Worm (Caenorhabditis elegans) whole organism, young adult: Measurements from ENCODE around the gene srbc-57.

ENCODE experiments used
- B0035.1 ChIP-seq: sonication (generic microtip); optimal IDR thresholded peaks from 2 replicates; lab custom pipeline; 2016; ENCODE audit warnings: missing genetic modification characterization, mild to moderate bottlenecking, missing compliant biosample characterization, missing genotype, missing genetic modification reagents
- B0336.3 ChIP-seq: fragments of 200-800 bp; sonication (Bioruptor generic); IDR thresholded peaks from 2 replicates; pipeline ENCODE4 v1.3.6; 2022; ENCODE audit warnings: missing genetic modification characterization, missing compliant biosample characterization
- C06A6.2 ChIP-seq: fragments of 200-800 bp; sonication (Bioruptor generic); conservative IDR thresholded peaks from 2 replicates; pipeline ENCODE4 v1.3.6; 2022; ENCODE audit warnings: missing genetic modification characterization, missing compliant biosample characterization
- F52B5.7 ChIP-seq: sonication (generic microtip); optimal IDR thresholded peaks from 2 replicates; lab custom pipeline; 2016; ENCODE audit warnings: mild to moderate bottlenecking, missing genetic modification characterization, missing compliant biosample characterization
- K11D2.4 ChIP-seq: fragments of 200-800 bp; sonication (Bioruptor generic); IDR thresholded peaks from 2 replicates; pipeline ENCODE4 v1.3.6; 2022; ENCODE audit warnings: missing genetic modification reagents, missing genetic modification characterization, missing compliant biosample characterization
- Y53F4B.3 ChIP-seq: fragments of 200-800 bp; sonication (Bioruptor generic); IDR thresholded peaks from 2 replicates; pipeline ENCODE4 v1.3.6; 2022; ENCODE audit warnings: missing genetic modification reagents, missing genetic modification characterization, missing compliant biosample characterization
- Y56A3A.18 ChIP-seq: fragments of 200-800 bp; sonication (Bioruptor generic); IDR thresholded peaks from 2 replicates; pipeline ENCODE4 v1.3.6; 2022; ENCODE audit warnings: missing genetic modification reagents, missing genetic modification characterization, missing compliant biosample characterization
- aptf-3 ChIP-seq: fragments of 200-800 bp; sonication (Bioruptor generic); IDR thresholded peaks from 2 replicates; pipeline ENCODE4 v1.3.6; 2022; ENCODE audit warnings: missing genetic modification characterization, missing compliant biosample characterization
- athp-1 ChIP-seq: sonication (generic microtip); optimal IDR thresholded peaks from 2 replicates; lab custom pipeline; 2017; ENCODE audit warnings: mild to moderate bottlenecking, missing genetic modification characterization, missing compliant biosample characterization
- cebp-1 ChIP-seq, 2 experiments: fragments of 200-800 bp in 1 of 2; sonication (Bioruptor generic) in 1 of 2; sonication (generic microtip) in 1 of 2; IDR thresholded peaks in 1 of 2; optimal IDR thresholded peaks in 1 of 2; 2 replicates each; pipeline versions ENCODE4 v1.3.6 to Lab custom; 2017 to 2022; ENCODE audit warnings: missing compliant biosample characterization in 2 of 2, missing genetic modification characterization in 2 of 2, mild to moderate bottlenecking in 1 of 2, missing genetic modification reagents in 1 of 2, moderate library complexity in 1 of 2
- ceh-91 ChIP-seq: fragments of 200-800 bp; sonication (Bioruptor generic); IDR thresholded peaks from 2 replicates; pipeline ENCODE4 v1.3.6; 2022; ENCODE audit warnings: missing genetic modification reagents, missing genetic modification characterization, missing compliant biosample characterization
- dpff-1 ChIP-seq: sonication (generic microtip); optimal IDR thresholded peaks from 2 replicates; lab custom pipeline; 2017; ENCODE audit warnings: mild to moderate bottlenecking, missing genetic modification characterization, missing compliant biosample characterization
- dpl-1 ChIP-seq: fragments of 150-350 bp; optimal IDR thresholded peaks from 2 replicates; lab custom pipeline; 2014; ENCODE audit warnings: missing biosample characterization, missing genetic modification reagents, missing genetic modification characterization
- egl-18 ChIP-seq: fragments of 200-800 bp; sonication (Bioruptor generic); IDR thresholded peaks from 2 replicates; pipeline ENCODE4 v1.3.6; 2022; ENCODE audit warnings: missing genetic modification reagents, missing genetic modification characterization, missing compliant biosample characterization
- ekl-4 ChIP-seq: fragments of 200-800 bp; sonication (Bioruptor generic); IDR thresholded peaks from 2 replicates; pipeline ENCODE4 v1.3.6; 2022; ENCODE audit warnings: missing genetic modification reagents, missing genetic modification characterization, missing compliant biosample characterization
- hmg-1.2 ChIP-seq: fragments of 200-800 bp; sonication (Bioruptor generic); IDR thresholded peaks from 2 replicates; pipeline ENCODE4 v1.3.6; 2022; ENCODE audit warnings: missing genetic modification reagents, missing genetic modification characterization, missing compliant biosample characterization
- hsf-1 ChIP-seq: fragments of 200-800 bp; sonication (Bioruptor generic); IDR thresholded peaks from 2 replicates; pipeline ENCODE4 v1.3.6; 2022; ENCODE audit warnings: missing genetic modification reagents, missing genetic modification characterization, missing compliant biosample characterization
- let-526 ChIP-seq: fragments of 200-800 bp; sonication (Bioruptor generic); IDR thresholded peaks from 2 replicates; pipeline ENCODE4 v1.3.6; 2022; ENCODE audit warnings: missing genetic modification reagents, missing genetic modification characterization, missing compliant biosample characterization
- lin-26 ChIP-seq: fragments of 200-800 bp; sonication (Bioruptor generic); IDR thresholded peaks from 2 replicates; pipeline ENCODE4 v1.3.6; 2022; ENCODE audit warnings: missing genetic modification reagents, missing genetic modification characterization, missing compliant biosample characterization
- lsl-1 ChIP-seq: fragments of 200-800 bp; sonication (Bioruptor generic); optimal IDR thresholded peaks from 2 replicates; lab custom pipeline; 2018; ENCODE audit warnings: mild to moderate bottlenecking, missing genetic modification characterization, moderate library complexity, missing compliant biosample characterization
- madf-3 ChIP-seq: fragments of 200-800 bp; sonication (Bioruptor generic); IDR thresholded peaks from 2 replicates; pipeline ENCODE4 v1.3.6; 2022; ENCODE audit warnings: missing genetic modification reagents, missing genetic modification characterization, missing compliant biosample characterization
- madf-6 ChIP-seq: fragments of 200-800 bp; sonication (Bioruptor generic); IDR thresholded peaks from 2 replicates; pipeline ENCODE4 v1.3.6; 2022; ENCODE audit warnings: missing genetic modification reagents, missing genetic modification characterization, missing compliant biosample characterization
- nhr-179 ChIP-seq: sonication (generic microtip); optimal IDR thresholded peaks from 2 replicates; lab custom pipeline; 2016; ENCODE audit warnings: mild to moderate bottlenecking, missing genetic modification characterization, missing compliant biosample characterization
- nhr-80 ChIP-seq: sonication (generic microtip); optimal IDR thresholded peaks from 2 replicates; lab custom pipeline; 2016; ENCODE audit warnings: missing genetic modification characterization, missing compliant biosample characterization
- pha-4 ChIP-seq: fragments of 150-350 bp; sonication (generic microtip); optimal IDR thresholded peaks from 2 replicates; lab custom pipeline; 2014; ENCODE audit warnings: missing biosample characterization, missing genetic modification reagents, missing genetic modification characterization
- snpc-4 ChIP-seq, 5 experiments: fragments of 150-350 bp in 1 of 5; sonication (generic microtip) in 4 of 5; optimal IDR thresholded peaks; 2 replicates each; lab custom pipeline; 2014 to 2018; ENCODE audit warnings: missing genetic modification characterization in 5 of 5, missing biosample characterization in 3 of 5, antibody characterized with exemption in 2 of 5, mild to moderate bottlenecking in 2 of 5, missing compliant biosample characterization in 2 of 5, missing genotype in 2 of 5, moderate library complexity in 2 of 5, missing genetic modification reagents in 1 of 5
- tbp1 ChIP-seq: fragments of 200-800 bp; sonication (Bioruptor generic); optimal IDR thresholded peaks from 2 replicates; lab custom pipeline; 2018; ENCODE audit warnings: mild to moderate bottlenecking, missing genetic modification characterization, missing compliant biosample characterization
- tlf-1 ChIP-seq: fragments of 200-800 bp; sonication (Bioruptor generic); optimal IDR thresholded peaks from 2 replicates; lab custom pipeline; 2018; ENCODE audit warnings: mild to moderate bottlenecking, missing genetic modification characterization, missing compliant biosample characterization
- unc-62 ChIP-seq: fragments of 150-350 bp; optimal IDR thresholded peaks from 2 replicates; lab custom pipeline; 2014; ENCODE audit warnings: missing biosample characterization, missing genetic modification reagents, missing genetic modification characterization
- zfh-2 ChIP-seq: fragments of 200-800 bp; sonication (Bioruptor generic); conservative IDR thresholded peaks from 2 replicates; pipeline ENCODE4 v1.3.6; 2022; ENCODE audit warnings: missing genetic modification reagents, missing genetic modification characterization, missing compliant biosample characterization
- ztf-28 ChIP-seq: fragments of 200-800 bp; sonication (Bioruptor generic); IDR thresholded peaks from 2 replicates; pipeline ENCODE4 v1.3.6; 2022; ENCODE audit warnings: missing genetic modification reagents, missing genetic modification characterization, missing compliant biosample characterization

Gene srbc-57

DNA sequence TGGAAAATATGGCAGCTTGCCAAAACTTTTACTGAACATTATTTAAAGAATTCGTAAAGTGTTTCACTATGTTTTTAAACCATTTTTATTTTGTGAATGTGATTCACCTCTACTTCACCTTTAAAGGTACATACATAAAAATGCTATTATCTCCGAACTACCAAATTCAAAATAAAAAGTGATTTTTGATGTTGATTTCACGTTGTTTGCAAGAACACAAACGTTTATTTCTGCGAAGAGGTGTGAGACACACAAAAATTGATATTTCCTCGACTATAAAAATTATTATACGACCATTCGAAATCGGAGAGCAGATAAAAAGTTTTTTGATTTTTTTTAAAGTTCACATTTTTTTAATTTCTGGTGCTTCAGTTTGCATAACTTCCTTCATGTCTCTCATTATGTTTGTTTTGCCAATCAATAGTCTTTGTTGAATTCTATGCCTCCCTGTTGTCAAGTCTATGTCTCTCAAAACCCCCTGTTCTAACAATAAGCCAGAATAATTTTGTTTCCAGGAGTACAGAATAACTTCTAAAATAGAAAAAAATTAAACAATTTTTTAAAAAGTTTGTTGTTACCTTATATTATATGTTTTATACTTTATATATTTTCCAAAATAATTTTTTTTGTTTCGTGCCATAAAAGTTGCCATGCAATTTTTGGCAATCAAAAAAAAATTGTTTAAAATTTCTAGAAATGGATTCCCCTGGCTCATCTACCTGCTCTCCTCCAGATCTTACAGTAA, 17.4 kb downstream of the srbc-57 start, which contains the start of gene nhr-123:
nhr-123 (plus strand) TSS at position 695 of the 745 bp plus-strand sequence.
- peak; percentile 15; the same call in 1 of the 2 replicates for TF ChIP-seq hmg-1.2 (GFP tag; lab: Robert Waterston, UW)
- no peak for TF ChIP-seq madf-6 (GFP tag; lab: Robert Waterston, UW)

DNA sequence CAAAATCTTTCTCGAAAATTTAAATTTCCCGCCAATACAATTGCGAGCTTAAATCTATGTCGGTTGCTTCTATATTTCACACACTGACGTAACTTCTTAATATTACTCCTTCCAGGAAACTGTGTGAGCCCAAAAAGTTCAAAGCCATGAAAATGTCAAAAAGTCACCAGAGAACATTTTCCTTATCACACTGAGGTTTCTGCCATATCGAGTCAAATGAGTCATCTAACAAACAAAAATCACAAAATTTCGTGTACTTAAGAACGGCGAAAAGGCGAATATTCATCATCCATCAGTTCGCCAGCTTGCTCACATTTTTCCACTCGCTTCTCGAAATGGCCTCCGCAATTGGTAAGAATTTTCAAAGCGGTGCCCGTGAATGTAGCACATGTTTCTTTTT, 18.7 kb downstream of the srbc-57 start, which contains the start of gene M02H5.8:
M02H5.8 (plus strand) TSS at position 297 of the 400 bp plus-strand sequence.
- peak; percentile 72 for TF ChIP-seq nhr-80 (tag; lab: Kevin White, UChicago)
- TF ChIP-seq snpc-4 (GFP tag; optimal IDR thresholded peaks at IDR 0.05; lab: Kevin White, UChicago) = no peak
- no peak for TF ChIP-seq snpc-4 (tag; optimal IDR thresholded peaks at IDR 0.05; lab: Kevin White, UChicago)
- TF ChIP-seq aptf-3 (GFP tag; lab: Robert Waterston, UW) = no peak
- TF ChIP-seq ztf-28 = no peak
- no peak for TF ChIP-seq Y56A3A.18
- TF ChIP-seq egl-18 (GFP tag; lab: Robert Waterston, UW) = no peak

DNA sequence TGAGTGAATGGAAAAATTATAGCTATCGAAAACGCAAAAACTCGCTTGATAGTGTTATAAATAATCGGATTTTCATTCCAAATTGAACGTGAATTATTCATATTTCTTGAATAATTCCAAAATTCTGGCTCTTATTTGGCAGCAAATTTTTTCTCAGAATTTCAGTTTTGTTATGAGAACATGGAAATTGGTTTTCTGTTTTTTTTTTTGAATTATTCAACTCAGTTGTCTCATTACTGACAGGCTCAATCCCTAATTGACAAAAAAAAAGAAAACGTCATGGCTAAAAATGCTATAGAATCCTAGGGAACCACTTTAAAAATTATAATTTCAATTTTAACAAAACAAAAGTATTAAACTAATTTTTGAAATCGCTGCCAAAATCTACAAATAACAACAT, 19.2 kb downstream of the srbc-57 start, which contains the start of gene srh-35:
srh-35 (minus strand) TSS at position 101 of the 400 bp plus-strand sequence.
- TF ChIP-seq cebp-1 (GFP tag; IDR thresholded peaks at IDR 0.05; lab: Robert Waterston, UW) = no peak
- TF ChIP-seq cebp-1 (tag; optimal IDR thresholded peaks at IDR 0.05; lab: Kevin White, UChicago) = no peak
- TF ChIP-seq athp-1 (tag; lab: Kevin White, UChicago) = no peak
- TF ChIP-seq nhr-179 = no peak
- no peak for TF ChIP-seq Y53F4B.3 (GFP tag; lab: Robert Waterston, UW)
- TF ChIP-seq hsf-1 = no peak

DNA sequence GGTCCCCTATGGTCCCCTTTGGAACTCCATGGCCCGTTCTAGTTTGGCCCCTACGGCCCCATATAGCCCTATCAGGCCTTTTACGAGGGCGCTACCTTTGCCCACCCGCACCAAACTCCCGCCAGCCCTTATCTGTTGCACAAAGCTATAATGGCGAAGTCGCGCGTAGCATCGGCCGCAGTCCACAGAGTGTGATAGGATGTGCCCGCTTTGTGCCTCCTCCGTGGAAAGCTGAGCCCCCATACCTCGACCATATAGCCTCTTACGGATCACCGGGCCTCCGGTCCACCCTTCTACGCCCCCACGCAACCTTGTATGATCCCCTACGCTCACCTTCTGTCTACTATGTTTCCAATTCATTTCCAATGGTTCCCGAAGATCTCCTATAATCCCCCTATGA, 21.4 kb downstream of the srbc-57 start:
- no peak for TF ChIP-seq madf-3 (GFP tag; lab: Robert Waterston, UW)
- TF ChIP-seq lsl-1 (GFP tag; lab: Kevin White, UChicago) = no peak
- TF ChIP-seq zfh-2 (GFP tag; lab: Robert Waterston, UW) = peak; percentile 72
- TF ChIP-seq lin-26 (GFP tag; lab: Robert Waterston, UW) = 0 out of 2 replicates have a peak, but pooled peaks have one; percentile 39

DNA sequence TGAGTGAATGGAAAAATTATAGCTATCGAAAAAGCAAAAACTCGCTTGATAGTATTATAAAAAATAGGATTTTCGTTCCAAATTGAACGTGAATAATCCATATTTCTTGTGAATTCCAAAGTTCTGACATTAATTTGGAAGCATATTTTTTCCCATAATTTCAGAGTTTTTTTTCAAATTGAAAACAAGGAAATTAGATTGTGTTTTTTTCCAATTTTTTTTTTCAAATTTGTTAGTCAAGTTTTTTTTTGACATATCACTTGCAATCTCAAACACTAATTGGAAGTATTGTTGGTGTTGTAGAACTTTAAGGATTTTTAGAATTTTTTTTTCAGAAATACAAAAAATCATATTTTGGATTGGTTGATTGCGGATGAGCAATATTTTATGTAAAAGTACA, 21.8 kb downstream of the srbc-57 start, which contains the start of gene srh-34:
srh-34 (minus strand) TSS at position 101 of the 400 bp plus-strand sequence.
- TF ChIP-seq tbp1 (GFP tag; lab: Kevin White, UChicago) = no peak
- no peak for TF ChIP-seq B0035.1 (tag; lab: Kevin White, UChicago)
- TF ChIP-seq K11D2.4 (GFP tag; lab: Robert Waterston, UW) = no peak
- no peak for TF ChIP-seq C06A6.2 (GFP tag; lab: Robert Waterston, UW)
- no peak for TF ChIP-seq aptf-3 (GFP tag; lab: Robert Waterston, UW)
- TF ChIP-seq F52B5.7 (tag; lab: Kevin White, UChicago) = no peak
- no peak for TF ChIP-seq unc-62 (GFP tag; lab: Kevin White, UChicago)
- TF ChIP-seq hsf-1 = no peak
- no peak for TF ChIP-seq let-526
- no peak for TF ChIP-seq dpl-1
- no peak for TF ChIP-seq athp-1 (tag; lab: Kevin White, UChicago)
- no peak for TF ChIP-seq dpff-1 (tag; lab: Kevin White, UChicago)
- no peak for TF ChIP-seq pha-4 (tag; lab: Kevin White, UChicago)
- TF ChIP-seq Y56A3A.18 = no peak
- no peak for TF ChIP-seq tlf-1 (GFP tag; lab: Kevin White, UChicago)
- no peak for TF ChIP-seq B0336.3 (GFP tag; lab: Robert Waterston, UW)
- no peak for TF ChIP-seq ekl-4
- no peak for TF ChIP-seq ceh-91 (GFP tag; lab: Robert Waterston, UW)
